Comparison of ENCODE assay signal across 1 worm cellular context in the genomic region with DNA sequence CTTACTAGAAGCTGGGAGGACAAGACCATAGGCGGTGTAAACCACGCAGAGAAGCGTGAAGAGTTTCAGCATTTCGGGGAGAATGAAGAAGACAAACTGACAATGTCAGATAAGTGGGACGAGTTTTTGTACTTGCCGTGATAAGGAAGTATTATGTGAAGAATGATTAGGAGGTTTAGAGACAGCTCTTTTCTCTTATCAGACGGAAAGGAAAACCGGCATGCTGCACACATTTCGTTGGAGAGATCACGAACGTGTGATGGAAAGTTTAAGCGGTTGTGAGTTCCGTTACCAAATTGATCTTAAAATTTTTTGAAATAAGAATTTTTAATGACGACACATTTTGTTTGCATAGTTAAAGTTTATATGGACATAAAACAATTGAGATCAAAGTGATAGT.
TF ChIP-seq lines count a peak whose summit lies in the region.

F28H7.3 (minus strand) TSS at position 159 of the 400 bp plus-strand sequence.

TF ChIP-seq in whole organism, L4 larva, 104 proteins besides CTCF, POLR2A, EP300 and RAD21 (continued from another document):
- TF ChIP-seq daf-12 (tag; optimal IDR thresholded peaks at IDR 0.05; lab: Kevin White, UChicago) (no peak), aha-1 (tag; lab: Kevin White, UChicago) (no peak), ceh-44 (GFP tag; IDR thresholded peaks at IDR 0.05; lab: Robert Waterston, UW) (no peak), lim-7 (GFP tag; IDR thresholded peaks at IDR 0.05; lab: Robert Waterston, UW) (no peak), R02D3.7 (tag; optimal IDR thresholded peaks at IDR 0.05; lab: Kevin White, UChicago) (no peak), fkh-10 (GFP tag; optimal IDR thresholded peaks at IDR 0.05; lab: Kevin White, UChicago) (no peak), cey-2 (tag; optimal IDR thresholded peaks at IDR 0.05; lab: Kevin White, UChicago; ENCODE audit: borderline replicate concordance, insufficient read depth) (no peak), lin-15B (tag; optimal IDR thresholded peaks at IDR 0.05; lab: Kevin White, UChicago) (no peak), dmd-6 (GFP tag; IDR thresholded peaks at IDR 0.05; lab: Robert Waterston, UW) (peak; percentile 97), pqm-1 (tag; optimal IDR thresholded peaks at IDR 0.05; lab: Kevin White, UChicago) (peak; percentile 94), nhr-41 (GFP tag; IDR thresholded peaks at IDR 0.05; lab: Robert Waterston, UW) (no peak), ceh-82 (tag; optimal IDR thresholded peaks at IDR 0.05; lab: Kevin White, UChicago) (no peak), Y105C5A.15 (GFP tag; IDR thresholded peaks at IDR 0.05; lab: Robert Waterston, UW) (no peak), lin-29 (GFP tag; IDR thresholded peaks at IDR 0.05; lab: Robert Waterston, UW) (no peak), F49E8.2 (tag; optimal IDR thresholded peaks at IDR 0.05; lab: Kevin White, UChicago; ENCODE audit: borderline replicate concordance) (no peak), T26A8.4 (GFP tag; IDR thresholded peaks at IDR 0.05; lab: Robert Waterston, UW) (no peak), lin-1 (GFP tag; IDR thresholded peaks at IDR 0.05; lab: Robert Waterston, UW) (peak; percentile 61; the same call in 1 of the 2 replicates), T20F7.1 (GFP tag; optimal IDR thresholded peaks at IDR 0.05; lab: Kevin White, UChicago) (no peak), nhr-76 (tag; optimal IDR thresholded peaks at IDR 0.05; lab: Kevin White, UChicago) (no peak), nhr-48 (tag; optimal IDR thresholded peaks at IDR 0.05; lab: Kevin White, UChicago) (peak; percentile 41), zip-2 (tag; optimal IDR thresholded peaks at IDR 0.05; lab: Kevin White, UChicago) (no peak), madf-9 (GFP tag; conservative IDR thresholded peaks at IDR 0.05; lab: Robert Waterston, UW) (no peak), mxl-3 (GFP tag; optimal IDR thresholded peaks at IDR 0.05; lab: Kevin White, UChicago) (peak; percentile 46)
